Worm (Caenorhabditis elegans) whole organism, early embryonic: ENCODE measurements around the gene apy-1.

Source experiments
- B0310.2 ChIP-seq: sonication (generic microtip); optimal IDR thresholded peaks from 2 replicates; lab custom pipeline; 2016; ENCODE audit warnings: mild to moderate bottlenecking, missing genetic modification characterization, missing compliant biosample characterization
- aly-1 ChIP-seq: sonication (generic microtip); optimal IDR thresholded peaks from 2 replicates; lab custom pipeline; 2016; ENCODE audit warnings: missing genetic modification characterization, missing compliant biosample characterization
- ama-1 ChIP-seq: fragments of 150-350 bp; optimal IDR thresholded peaks from 2 replicates; lab custom pipeline; 2014
- ceh-36 ChIP-seq: sonication (generic microtip); optimal IDR thresholded peaks from 2 replicates; lab custom pipeline; 2016; ENCODE audit warnings: missing genetic modification characterization, inconsistent platforms, missing compliant biosample characterization
- ets-7 ChIP-seq: sonication (generic microtip); optimal IDR thresholded peaks from 2 replicates; lab custom pipeline; 2016; ENCODE audit warnings: missing genotype, missing genetic modification characterization, missing compliant biosample characterization
- hmg-4 ChIP-seq: fragments of 200-800 bp; sonication (Bioruptor generic); optimal IDR thresholded peaks from 2 replicates; lab custom pipeline; 2018; ENCODE audit warnings: mild to moderate bottlenecking, missing genetic modification characterization, missing compliant biosample characterization
- hnd-1 ChIP-seq: sonication (generic microtip); optimal IDR thresholded peaks from 2 replicates; lab custom pipeline; 2016; ENCODE audit warnings: missing genetic modification characterization, missing compliant biosample characterization

DNA sequence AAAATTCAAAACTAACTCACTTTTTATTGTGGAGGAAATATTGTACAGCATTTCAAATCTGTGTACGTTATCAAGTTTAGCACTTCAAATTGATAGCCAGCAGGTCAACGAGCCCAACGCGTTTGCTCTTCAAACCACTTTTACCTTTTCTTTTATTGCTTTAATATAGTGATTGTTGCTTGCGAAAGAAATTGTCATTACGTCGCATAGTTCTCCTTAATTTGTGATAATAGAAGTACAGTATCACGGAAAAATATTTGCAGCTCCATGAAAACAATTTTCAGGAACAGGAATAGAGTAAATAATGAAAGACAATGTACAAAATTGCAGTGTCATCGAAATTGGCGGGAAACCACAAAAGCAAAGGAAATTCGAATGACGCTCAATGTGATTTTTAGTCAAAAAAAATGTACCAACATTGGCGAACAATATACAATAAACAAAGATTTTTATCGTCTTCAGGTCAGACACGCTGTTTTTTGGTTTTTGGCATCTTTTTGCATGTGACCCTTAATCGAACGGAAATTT, 10.5 kb downstream of the apy-1 start, which contains the start of the genes PDB1.1 and F08C6.5:
- no peak for TF ChIP-seq ceh-36
- no peak for TF ChIP-seq B0310.2 (tag; lab: Kevin White, UChicago)
- no peak for TF ChIP-seq aly-1 (tag; lab: Kevin White, UChicago)
- TF ChIP-seq ama-1 (lab: Kevin White, UChicago) = no peak
- TF ChIP-seq hmg-4 (GFP tag; lab: Kevin White, UChicago) = no peak
- TF ChIP-seq hnd-1 (tag; lab: Kevin White, UChicago) = no peak
- no peak for TF ChIP-seq ets-7
